Worm (Caenorhabditis elegans): ENCODE measurements around the gene his-1.

- TF ChIP-seq dpl-1 (GFP tag; optimal IDR thresholded peaks at IDR 0.05) (no peak), pqm-1 (tag; optimal IDR thresholded peaks at IDR 0.05) (peak; percentile 74), vab-7 (GFP tag; IDR thresholded peaks at IDR 0.05) (no peak), nhr-111 (GFP tag; optimal IDR thresholded peaks at IDR 0.05) (no peak), lsy-2 (tag; optimal IDR thresholded peaks at IDR 0.05) (no peak), ceh-44 (GFP tag; IDR thresholded peaks at IDR 0.05) (no peak), lin-1 (GFP tag; IDR thresholded peaks at IDR 0.05) (no peak), unc-62 (GFP tag; optimal IDR thresholded peaks at IDR 0.05 in 1 of 2) (peak in 1 of 2 experiments; percentile 0), unc-62 (tag; optimal IDR thresholded peaks at IDR 0.05) (no peak)
Observed at ce11 chrV:16080039-16080438, 37.7 kb downstream of the his-1 start.

All from whole organism, L4 larva.